Worm (Caenorhabditis elegans): ENCODE results near the gene F25H9.6.

The F25H9.6 gene

ce11 chrV:13472062-13472461 is 3.9 kb upstream of the F25H9.6 start:
- TF ChIP-seq ama-1 (optimal IDR thresholded peaks at IDR 0.05) (no peak), ceh-82 (tag; optimal IDR thresholded peaks at IDR 0.05) (no peak), isw-1 (GFP tag; IDR thresholded peaks at IDR 0.05) (no peak), snu-23 (GFP tag; optimal IDR thresholded peaks at IDR 0.05) (peak; percentile 29), vab-15 (tag; optimal IDR thresholded peaks at IDR 0.05) (no peak), snpc-4 (tag; optimal IDR thresholded peaks at IDR 0.05) (no peak), lin-14 (GFP tag; optimal IDR thresholded peaks at IDR 0.05) (peak; percentile 54), lin-13 (GFP tag; optimal IDR thresholded peaks at IDR 0.05) (no peak), nhr-84 (tag; optimal IDR thresholded peaks at IDR 0.05) (no peak), zag-1 (tag; optimal IDR thresholded peaks at IDR 0.05) (no peak), xbp-1 (tag; optimal IDR thresholded peaks at IDR 0.05) (no peak), nhr-90 (tag; optimal IDR thresholded peaks at IDR 0.05; ENCODE audit: poor library complexity) (no peak), nhr-237 (tag; optimal IDR thresholded peaks at IDR 0.05) (no peak), lsy-2 (tag; optimal IDR thresholded peaks at IDR 0.05) (peak; percentile 35 to 47), rnt-1 (tag; optimal IDR thresholded peaks at IDR 0.05) (peak; percentile 61), C16A3.4 (tag; optimal IDR thresholded peaks at IDR 0.05) (no peak), blmp-1 (tag; optimal IDR thresholded peaks at IDR 0.05) (no peak), tlp-1 (tag; optimal IDR thresholded peaks at IDR 0.05) (no peak), nhr-19 (GFP tag; conservative IDR thresholded peaks at IDR 0.05) (peak; percentile 43), sptf-1 (tag; optimal IDR thresholded peaks at IDR 0.05) (no peak), nhr-12 (tag; optimal IDR thresholded peaks at IDR 0.05) (no peak), mab-9 (GFP tag; IDR thresholded peaks at IDR 0.05) (no peak), F16B12.6 (tag; optimal IDR thresholded peaks at IDR 0.05) (no peak), unc-130 (tag; optimal IDR thresholded peaks at IDR 0.05) (peak; percentile 21), unc-62 (GFP tag; optimal IDR thresholded peaks at IDR 0.05) (no peak), hlh-17 (GFP tag; optimal IDR thresholded peaks at IDR 0.05; ENCODE audit: borderline replicate concordance) (no peak), nhr-71 (tag; optimal IDR thresholded peaks at IDR 0.05) (peak; percentile 60), efl-1 (optimal IDR thresholded peaks at IDR 0.05) (no peak), efl-1 (GFP tag; optimal IDR thresholded peaks at IDR 0.05 in 1 of 2) (peak in 1 of 2 experiments; percentile 39), sup-37 (GFP tag; optimal IDR thresholded peaks at IDR 0.05) (no peak)

- TF ChIP-seq snu-23 (GFP tag; optimal IDR thresholded peaks at IDR 0.05) (peak; percentile 4), ceh-63 (GFP tag; optimal IDR thresholded peaks at IDR 0.05) (no peak), aha-1 (tag; optimal IDR thresholded peaks at IDR 0.05) (no peak), elt-3 (tag; optimal IDR thresholded peaks at IDR 0.05) (peak in 1 of 6 experiments; percentile 1), nhr-47 (tag; optimal IDR thresholded peaks at IDR 0.05) (no peak), lin-15B (tag; optimal IDR thresholded peaks at IDR 0.05) (no peak), unc-86 (tag; optimal IDR thresholded peaks at IDR 0.05) (no peak), egl-13 (tag; optimal IDR thresholded peaks at IDR 0.05) (no peak), ztf-11 (tag; optimal IDR thresholded peaks at IDR 0.05) (no peak), unc-30 (tag; optimal IDR thresholded peaks at IDR 0.05) (no peak), dpl-1 (GFP tag; optimal IDR thresholded peaks at IDR 0.05) (peak in 1 of 3 experiments; percentile 1), nhr-11 (tag; optimal IDR thresholded peaks at IDR 0.05) (no peak), jun-1 (tag; optimal IDR thresholded peaks at IDR 0.05) (no peak), lin-14 (GFP tag; optimal IDR thresholded peaks at IDR 0.05) (peak; percentile 65), C04F5.9 (tag; optimal IDR thresholded peaks at IDR 0.05) (no peak), rnt-1 (tag; optimal IDR thresholded peaks at IDR 0.05) (peak; percentile 1), C16A3.4 (tag; optimal IDR thresholded peaks at IDR 0.05) (no peak), ceh-90 (tag; optimal IDR thresholded peaks at IDR 0.05) (no peak), egl-27 (tag; optimal IDR thresholded peaks at IDR 0.05) (no peak), sup-37 (GFP tag; optimal IDR thresholded peaks at IDR 0.05) (no peak), alr-1 (tag; optimal IDR thresholded peaks at IDR 0.05; ENCODE audit: borderline replicate concordance) (no peak), nhr-77 (tag; optimal IDR thresholded peaks at IDR 0.05) (no peak), pax-3 (tag; optimal IDR thresholded peaks at IDR 0.05) (no peak), nhr-84 (tag; optimal IDR thresholded peaks at IDR 0.05) (no peak), tlp-1 (tag; optimal IDR thresholded peaks at IDR 0.05) (no peak), tbx-2 (tag; optimal IDR thresholded peaks at IDR 0.05) (no peak), lin-39 (tag; optimal IDR thresholded peaks at IDR 0.05) (no peak), ztf-4 (tag; optimal IDR thresholded peaks at IDR 0.05) (no peak), fos-1 (tag; optimal IDR thresholded peaks at IDR 0.05) (no peak), pqm-1 (tag; optimal IDR thresholded peaks at IDR 0.05) (no peak), swsn-7 (tag; optimal IDR thresholded peaks at IDR 0.05) (no peak)
Measured at ce11 chrV:13464123-13464522, 4.0 kb downstream of the F25H9.6 start.
